Fruit fly (Drosophila melanogaster): ENCODE results near the gene CG33511.

CG33511 gene

DNA sequence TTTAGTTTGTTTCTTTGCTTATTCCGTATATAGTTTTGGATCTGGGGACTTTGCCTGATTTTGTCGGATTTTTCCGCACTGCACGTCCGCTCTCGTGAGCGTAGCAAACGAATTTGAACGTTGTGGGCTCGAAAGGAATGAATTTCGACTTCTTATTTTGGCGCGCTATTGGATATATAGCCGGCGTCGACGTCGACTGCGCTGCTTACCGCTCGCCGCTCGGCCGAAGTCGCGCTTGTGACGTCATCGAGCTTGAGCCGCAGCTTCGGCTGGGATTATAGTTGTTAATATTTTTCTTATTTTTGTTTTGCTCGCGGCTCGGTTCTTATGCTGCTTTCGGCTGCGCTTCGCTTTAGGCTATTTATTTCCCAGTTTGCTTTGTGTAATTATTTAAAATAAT, 12.5 kb downstream of the CG33511 start:
- TF ChIP-seq Myc (optimal IDR thresholded peaks at IDR 0.05) (no peak), h (optimal IDR thresholded peaks at IDR 0.05) (no peak), Sin3A (optimal IDR thresholded peaks at IDR 0.05) (no peak), ttk (optimal IDR thresholded peaks at IDR 0.05) (no peak)

DNA sequence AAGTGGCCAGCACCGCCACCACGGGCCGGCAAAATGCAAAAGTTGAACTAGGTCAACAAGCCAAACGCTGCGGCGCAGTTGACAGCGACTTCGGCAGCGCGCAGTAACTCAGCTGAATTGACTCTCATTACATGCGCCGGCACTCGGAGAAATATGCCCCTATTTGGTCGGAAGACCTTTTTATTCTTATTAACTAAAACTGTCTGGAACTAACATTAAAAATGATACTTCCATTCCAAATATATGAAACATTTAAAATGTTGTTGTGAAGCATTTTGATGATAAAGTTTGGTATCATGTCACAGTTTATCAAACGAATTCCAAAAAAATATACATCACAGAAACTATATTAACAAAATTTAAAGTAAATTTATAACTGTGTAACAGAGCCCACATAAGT, 15.2 kb downstream of the CG33511 start:
- no peak for TF ChIP-seq Myc (optimal IDR thresholded peaks at IDR 0.05)
- no peak for TF ChIP-seq h (optimal IDR thresholded peaks at IDR 0.05)
- no peak for TF ChIP-seq Sin3A (optimal IDR thresholded peaks at IDR 0.05)

DNA sequence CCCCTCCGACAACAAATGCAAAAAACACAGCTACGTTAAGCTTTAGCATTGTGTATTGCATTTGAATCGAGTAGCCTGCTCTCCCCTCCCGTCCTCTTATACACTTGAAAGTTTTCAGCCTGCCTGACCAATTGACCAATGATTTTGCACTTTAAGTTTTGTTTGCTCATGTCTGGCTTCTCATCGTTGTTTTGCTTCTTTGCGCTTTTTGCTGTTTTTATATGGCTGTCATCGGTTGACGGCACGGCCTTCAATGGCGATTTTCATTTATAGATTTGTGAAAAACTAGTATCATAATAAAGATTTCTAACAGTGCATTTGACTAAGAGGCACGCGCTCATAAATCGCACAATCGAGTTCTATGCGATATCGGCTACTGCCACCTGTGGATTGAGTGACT, 16.4 kb downstream of the CG33511 start:
- TF ChIP-seq insv (optimal IDR thresholded peaks at IDR 0.05) (no peak), psq (optimal IDR thresholded peaks at IDR 0.05) (no peak), Sin3A (optimal IDR thresholded peaks at IDR 0.05) (no peak), Myc (optimal IDR thresholded peaks at IDR 0.05) (no peak), ttk (optimal IDR thresholded peaks at IDR 0.05) (no peak), h (optimal IDR thresholded peaks at IDR 0.05) (no peak)

DNA sequence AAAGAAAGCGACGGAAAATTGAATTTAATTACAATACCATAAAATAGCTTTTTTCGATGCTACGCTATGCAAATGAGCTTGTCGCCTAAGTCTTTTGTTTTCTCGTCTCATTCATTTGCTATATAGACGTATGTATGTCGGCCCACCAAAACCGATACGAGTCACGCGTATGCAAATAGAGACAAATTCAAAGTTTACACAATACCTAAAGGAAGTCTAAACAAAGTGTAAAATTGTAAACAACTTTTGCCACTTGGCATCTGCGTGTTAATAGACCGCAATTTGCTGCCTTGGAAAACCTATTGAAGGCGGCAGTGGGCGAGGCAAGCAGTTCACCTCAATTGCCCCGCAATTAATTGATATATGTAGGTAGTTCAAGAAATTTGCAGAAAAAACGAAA, 19.7 kb downstream of the CG33511 start:
- TF ChIP-seq Sin3A (optimal IDR thresholded peaks at IDR 0.05): no peak
- TF ChIP-seq h (optimal IDR thresholded peaks at IDR 0.05): no peak
- TF ChIP-seq insv (optimal IDR thresholded peaks at IDR 0.05): no peak
- TF ChIP-seq ttk (optimal IDR thresholded peaks at IDR 0.05): no peak

DNA sequence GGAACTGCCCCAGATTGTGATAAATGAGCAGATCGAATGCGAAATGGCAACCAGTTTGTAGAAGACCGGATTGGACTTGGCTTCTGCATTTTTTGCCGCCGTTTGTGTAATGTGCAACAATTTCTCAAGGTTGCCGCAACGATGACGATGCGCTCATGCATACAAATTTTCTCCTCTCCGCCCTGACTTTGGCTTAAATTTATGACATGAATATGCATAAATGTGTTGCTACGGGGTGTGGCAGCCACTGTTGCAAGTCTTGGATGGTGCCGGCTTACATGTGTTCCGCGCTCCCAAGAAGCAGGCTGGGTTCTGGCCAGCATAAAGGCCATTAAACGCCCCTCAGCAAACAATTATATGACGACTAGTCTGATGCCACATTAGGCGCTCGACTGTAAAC, 20.7 kb downstream of the CG33511 start:
- TF ChIP-seq psq (optimal IDR thresholded peaks at IDR 0.05): no peak
- TF ChIP-seq insv (optimal IDR thresholded peaks at IDR 0.05): no peak
- no peak for TF ChIP-seq Myc (optimal IDR thresholded peaks at IDR 0.05)
- no peak for TF ChIP-seq ttk (optimal IDR thresholded peaks at IDR 0.05)
- TF ChIP-seq Sin3A (optimal IDR thresholded peaks at IDR 0.05): no peak
- no peak for TF ChIP-seq h (optimal IDR thresholded peaks at IDR 0.05)

DNA sequence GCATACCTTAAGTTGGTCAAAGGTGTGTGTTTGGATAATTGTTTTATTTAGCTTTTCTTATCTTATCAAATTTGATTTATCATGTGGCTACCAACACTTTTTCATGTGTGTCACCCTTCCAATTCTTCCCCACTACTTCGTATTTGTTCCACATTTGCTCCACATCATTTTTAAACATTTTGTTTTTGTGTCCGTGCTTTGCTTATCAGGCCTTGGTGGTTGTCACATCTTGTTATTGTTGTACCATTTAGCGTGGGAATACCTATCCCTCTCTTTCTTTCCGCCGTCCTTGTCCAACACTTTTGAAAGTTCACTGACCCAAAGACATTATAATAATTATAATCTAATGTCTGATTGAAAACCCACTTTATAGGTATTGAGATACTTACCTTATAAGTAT, 28.7 kb downstream of the CG33511 start:
- TF ChIP-seq Myc (optimal IDR thresholded peaks at IDR 0.05) (no peak), h (optimal IDR thresholded peaks at IDR 0.05) (no peak), insv (optimal IDR thresholded peaks at IDR 0.05) (no peak), psq (optimal IDR thresholded peaks at IDR 0.05) (no peak), Sin3A (optimal IDR thresholded peaks at IDR 0.05) (no peak), ttk (optimal IDR thresholded peaks at IDR 0.05) (no peak)

DNA sequence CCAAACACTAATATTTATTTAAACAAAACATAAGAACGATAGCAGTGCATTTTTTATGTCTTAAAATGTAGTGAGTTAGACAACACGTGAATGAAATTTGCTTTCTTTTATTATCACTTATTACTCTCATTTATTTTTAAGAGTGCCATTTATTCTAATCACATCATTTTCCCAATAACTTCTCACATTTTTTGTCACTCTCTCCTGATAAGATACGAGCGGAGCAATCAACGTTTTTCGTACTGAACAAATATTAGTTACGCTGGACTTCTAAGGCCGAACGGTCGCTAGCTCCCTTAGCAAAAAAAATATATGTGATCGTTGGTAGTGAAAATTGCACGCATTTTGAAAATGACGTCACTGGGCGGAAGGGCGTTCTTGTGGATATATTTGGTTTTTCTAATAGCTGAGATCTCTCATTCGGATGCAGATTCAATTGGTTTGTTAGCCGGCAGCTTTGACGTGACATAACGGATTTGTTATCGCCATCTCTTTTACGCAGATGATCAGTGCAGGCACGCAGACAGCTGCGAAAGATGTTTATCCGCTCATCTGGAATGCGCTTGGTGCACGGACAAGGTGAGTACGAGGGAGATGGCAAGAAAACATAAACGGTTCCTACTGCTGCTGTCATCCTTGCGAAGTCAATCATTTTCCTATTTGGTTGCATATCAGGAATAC, 29.4 kb downstream of the CG33511 start, which contains the start of gene Itgbn:
Itgbn (plus strand) TSS at position 251 of the 681 bp plus-strand sequence.
- TF ChIP-seq Sin3A (optimal IDR thresholded peaks at IDR 0.05) (no peak), h (optimal IDR thresholded peaks at IDR 0.05) (no peak), ttk (optimal IDR thresholded peaks at IDR 0.05) (no peak), insv (optimal IDR thresholded peaks at IDR 0.05) (no peak), psq (optimal IDR thresholded peaks at IDR 0.05) (no peak), Myc (optimal IDR thresholded peaks at IDR 0.05) (no peak)

DNA sequence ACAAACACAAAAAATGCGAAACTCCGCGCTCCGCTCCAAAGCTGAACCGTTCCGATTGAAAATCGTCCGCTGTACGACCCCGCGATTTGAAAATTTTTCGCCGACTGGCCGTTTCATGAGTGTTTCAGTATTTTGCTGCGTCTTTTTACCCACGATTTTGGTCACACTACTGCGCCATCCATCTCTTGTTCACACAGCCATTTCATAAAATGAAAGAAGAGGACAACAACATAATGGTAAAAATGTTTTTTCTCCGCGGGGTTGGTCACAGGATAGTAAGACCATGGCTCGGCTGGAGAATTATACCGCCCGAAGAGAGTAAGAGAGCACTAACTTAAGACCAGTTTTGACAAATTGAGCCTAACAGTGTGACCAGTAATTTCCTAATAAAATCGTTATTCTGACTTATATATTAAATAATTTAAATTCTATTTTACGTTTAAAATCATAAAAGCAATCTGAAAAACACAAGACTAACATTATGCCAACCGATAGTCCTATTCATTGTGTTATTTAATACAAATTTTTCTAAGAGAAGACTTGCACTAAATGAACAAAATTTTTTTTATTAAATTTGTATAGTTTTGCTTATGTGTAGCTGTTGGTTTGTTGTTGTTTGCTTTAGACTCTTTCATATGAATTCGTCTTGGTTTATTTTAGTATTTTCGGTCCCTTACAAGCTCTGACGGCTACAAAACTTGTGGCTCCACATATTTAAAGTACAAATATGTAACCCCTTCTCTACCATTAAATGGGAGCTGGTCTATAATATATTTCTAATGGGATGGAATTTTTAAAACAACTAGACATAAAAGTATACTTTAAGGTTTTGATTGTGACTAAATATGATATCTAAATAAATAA, 30.2 kb downstream of the CG33511 start, which contains the start of gene CG42238:
CG42238 (minus strand) TSS at position 292 of the 864 bp plus-strand sequence.
- TF ChIP-seq Sin3A (optimal IDR thresholded peaks at IDR 0.05) (no peak), insv (optimal IDR thresholded peaks at IDR 0.05) (no peak), psq (optimal IDR thresholded peaks at IDR 0.05) (no peak), Myc (optimal IDR thresholded peaks at IDR 0.05) (no peak), ttk (optimal IDR thresholded peaks at IDR 0.05) (no peak), h (optimal IDR thresholded peaks at IDR 0.05) (no peak)

DNA sequence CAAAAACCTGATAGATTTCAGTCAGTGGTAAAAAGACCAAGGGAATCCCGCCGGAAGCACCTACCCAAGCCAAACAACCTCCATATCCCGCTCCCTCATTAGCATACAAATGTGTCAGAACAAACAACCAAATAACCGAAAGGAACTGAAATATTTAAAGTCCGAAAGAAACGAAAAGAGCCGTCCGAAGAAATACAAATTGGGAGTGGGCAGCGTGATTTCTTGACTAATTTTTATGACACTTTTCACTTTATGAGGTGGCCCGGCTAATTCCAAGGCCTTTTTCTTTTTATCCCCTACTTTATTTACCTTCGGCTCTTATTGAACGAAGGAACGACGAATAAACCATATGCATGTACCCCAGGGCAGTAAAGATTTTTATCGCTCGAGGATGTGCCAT, 41.6 kb downstream of the CG33511 start:
- no peak for TF ChIP-seq Sin3A (optimal IDR thresholded peaks at IDR 0.05)
- no peak for TF ChIP-seq Myc (optimal IDR thresholded peaks at IDR 0.05)
- no peak for TF ChIP-seq ttk (optimal IDR thresholded peaks at IDR 0.05)
- TF ChIP-seq h (optimal IDR thresholded peaks at IDR 0.05): no peak
- TF ChIP-seq psq (optimal IDR thresholded peaks at IDR 0.05): no peak
- TF ChIP-seq insv (optimal IDR thresholded peaks at IDR 0.05): no peak

DNA sequence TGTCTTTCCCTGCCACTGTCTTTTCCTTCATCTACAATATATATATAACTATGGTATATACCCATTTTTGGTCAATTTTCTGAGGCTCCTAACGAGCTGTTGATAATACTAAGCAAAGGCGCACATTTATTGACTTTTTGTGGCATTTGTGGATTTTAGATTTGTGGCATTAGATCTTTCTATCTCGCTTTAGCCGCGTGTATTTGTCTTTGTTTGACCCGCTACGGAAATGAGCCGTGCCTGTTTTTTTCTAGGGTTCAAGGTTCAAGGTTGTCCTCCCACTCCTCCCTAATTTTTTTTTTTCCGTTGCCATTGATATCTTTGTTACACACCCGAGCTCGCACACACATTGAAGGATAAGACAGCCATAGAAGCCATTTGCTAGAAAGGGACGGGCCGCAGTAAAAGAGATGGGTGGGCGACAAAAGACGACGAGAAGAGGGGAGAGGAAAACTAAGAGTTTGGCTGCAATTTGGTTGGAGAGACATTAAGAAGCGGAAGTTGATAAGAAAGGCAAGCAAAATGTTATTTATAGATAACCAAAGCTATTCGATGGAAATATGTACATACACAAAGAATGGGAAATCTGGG, 42.6 kb downstream of the CG33511 start:
- TF ChIP-seq h (optimal IDR thresholded peaks at IDR 0.05) (no peak), psq (optimal IDR thresholded peaks at IDR 0.05) (no peak), Myc (optimal IDR thresholded peaks at IDR 0.05) (no peak), ttk (optimal IDR thresholded peaks at IDR 0.05) (no peak), insv (optimal IDR thresholded peaks at IDR 0.05) (no peak), Sin3A (optimal IDR thresholded peaks at IDR 0.05) (no peak)

DNA sequence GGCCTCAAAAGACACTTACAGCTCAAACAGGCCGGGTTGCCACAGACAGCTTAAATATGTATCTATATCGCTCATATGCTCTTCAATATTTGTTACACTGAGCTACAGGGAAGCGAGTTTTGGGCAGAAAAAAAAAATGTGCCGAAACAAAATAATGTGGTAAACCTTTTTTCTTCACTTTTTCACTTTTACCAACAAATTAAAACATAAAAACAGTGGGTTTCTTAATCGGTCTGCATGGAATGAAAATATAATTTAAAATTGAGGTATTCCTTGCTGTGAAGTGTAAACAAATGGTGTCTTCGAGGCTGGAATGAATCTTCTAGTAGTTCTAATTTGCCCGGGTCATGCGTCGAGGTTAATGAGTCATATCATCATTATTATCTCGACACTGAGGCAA, 43.6 kb downstream of the CG33511 start:
- TF ChIP-seq Sin3A (optimal IDR thresholded peaks at IDR 0.05) (no peak), psq (optimal IDR thresholded peaks at IDR 0.05) (no peak), Myc (optimal IDR thresholded peaks at IDR 0.05) (no peak), ttk (optimal IDR thresholded peaks at IDR 0.05) (no peak), insv (optimal IDR thresholded peaks at IDR 0.05) (no peak)

DNA sequence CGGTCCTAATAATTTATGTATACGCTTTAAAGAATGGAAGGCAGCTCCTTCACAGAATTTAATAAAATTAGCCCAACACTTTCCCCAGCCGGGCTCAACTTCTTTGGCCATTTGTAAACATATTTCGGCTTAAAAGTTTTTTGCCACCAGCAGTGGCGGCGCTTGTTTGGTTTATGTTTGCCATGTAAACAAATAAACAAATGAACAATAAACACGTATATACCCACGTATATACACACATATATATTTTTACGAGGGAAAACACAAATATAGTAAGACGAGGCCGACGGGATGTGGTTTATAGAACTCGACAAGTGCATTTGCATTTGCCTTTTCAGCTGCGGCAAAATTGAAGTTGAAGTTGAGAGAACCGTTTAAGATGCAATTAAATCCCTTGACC, 44.6 kb downstream of the CG33511 start:
- no peak for TF ChIP-seq Myc (optimal IDR thresholded peaks at IDR 0.05)
- TF ChIP-seq ttk (optimal IDR thresholded peaks at IDR 0.05): no peak
- TF ChIP-seq Sin3A (optimal IDR thresholded peaks at IDR 0.05): no peak
- no peak for TF ChIP-seq insv (optimal IDR thresholded peaks at IDR 0.05)
- no peak for TF ChIP-seq psq (optimal IDR thresholded peaks at IDR 0.05)
- TF ChIP-seq h (optimal IDR thresholded peaks at IDR 0.05): no peak

Data from Kc167 (cell line).